Worm (Caenorhabditis elegans): ENCODE data around the gene mdt-30.

Gene mdt-30

DNA sequence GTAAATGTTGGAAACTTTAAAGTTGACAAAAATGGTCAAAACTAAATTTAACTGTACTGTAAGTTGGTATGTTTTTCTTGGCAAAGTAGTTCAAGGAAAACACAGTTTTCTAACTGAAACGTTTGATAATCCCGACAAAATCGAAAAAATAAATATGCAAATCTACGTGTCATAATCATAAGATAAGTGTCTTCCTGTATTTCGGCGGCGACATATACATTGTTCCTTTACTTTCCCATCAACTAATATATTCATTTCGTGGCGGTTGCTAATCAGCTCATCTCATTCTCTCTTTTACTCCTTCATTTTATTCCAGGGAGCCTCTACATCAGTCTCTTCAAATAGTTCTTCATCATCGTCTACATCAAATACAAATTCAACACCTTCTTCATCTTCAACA is 40.0 kb upstream of the mdt-30 start:
- TF ChIP-seq Y56A3A.18 (GFP tag; IDR thresholded peaks at IDR 0.05) = no peak
- TF ChIP-seq xnd-1 (tag; optimal IDR thresholded peaks at IDR 0.05) = no peak
- TF ChIP-seq athp-1 (tag; optimal IDR thresholded peaks at IDR 0.05) = no peak
- TF ChIP-seq sea-2 (GFP tag; IDR thresholded peaks at IDR 0.05) = no peak
- no peak for TF ChIP-seq egl-44 (GFP tag; IDR thresholded peaks at IDR 0.05)
- no peak for TF ChIP-seq hmg-1.2 (GFP tag; IDR thresholded peaks at IDR 0.05)
- TF ChIP-seq Y53G8AR.9 (GFP tag; conservative IDR thresholded peaks at IDR 0.05) = no peak
- no peak for TF ChIP-seq pbrm-1 (GFP tag; IDR thresholded peaks at IDR 0.05)
- no peak for TF ChIP-seq pha-4 (tag; optimal IDR thresholded peaks at IDR 0.05)
- no peak for TF ChIP-seq madf-8 (GFP tag; conservative IDR thresholded peaks at IDR 0.05)
- no peak for TF ChIP-seq egrh-3 (GFP tag; IDR thresholded peaks at IDR 0.05)
- no peak for TF ChIP-seq snpc-1.3 (tag; optimal IDR thresholded peaks at IDR 0.05; ENCODE audit: insufficient read depth)
- TF ChIP-seq atf-7 (tag; optimal IDR thresholded peaks at IDR 0.05) = no peak
- TF ChIP-seq chd-7 (tag; optimal IDR thresholded peaks at IDR 0.05) = no peak
- no peak for TF ChIP-seq F33H1.4 (GFP tag; IDR thresholded peaks at IDR 0.05)
- TF ChIP-seq unc-130 (GFP tag; optimal IDR thresholded peaks at IDR 0.05) = no peak
- no peak for TF ChIP-seq ets-4 (GFP tag; optimal IDR thresholded peaks at IDR 0.05)
- no peak for TF ChIP-seq F49E8.2 (tag; optimal IDR thresholded peaks at IDR 0.05; ENCODE audit: insufficient read depth)

ce11 chrIII:8066989-8067388 is 39.1 kb upstream of the mdt-30 start, which contains the start of gene pros-1:
Gene pros-1, plus strand, starts transcription at chrIII:8067289.
- TF ChIP-seq bed-1 (GFP tag; IDR thresholded peaks at IDR 0.05) (no peak), Y95B8A.8 (GFP tag; IDR thresholded peaks at IDR 0.05) (no peak), lsl-1 (GFP tag; optimal IDR thresholded peaks at IDR 0.05) (no peak), dpl-1 (GFP tag; optimal IDR thresholded peaks at IDR 0.05) (no peak), F57A8.1 (GFP tag; optimal IDR thresholded peaks at IDR 0.05) (no peak), aptf-3 (GFP tag; IDR thresholded peaks at IDR 0.05) (no peak), nhr-27 (tag; optimal IDR thresholded peaks at IDR 0.05) (no peak), egl-44 (GFP tag; IDR thresholded peaks at IDR 0.05) (no peak), rpc-1 (optimal IDR thresholded peaks at IDR 0.05) (no peak), rpc-1 (tag; optimal IDR thresholded peaks at IDR 0.05) (no peak), akir-1 (GFP tag; optimal IDR thresholded peaks at IDR 0.05) (no peak)

DNA sequence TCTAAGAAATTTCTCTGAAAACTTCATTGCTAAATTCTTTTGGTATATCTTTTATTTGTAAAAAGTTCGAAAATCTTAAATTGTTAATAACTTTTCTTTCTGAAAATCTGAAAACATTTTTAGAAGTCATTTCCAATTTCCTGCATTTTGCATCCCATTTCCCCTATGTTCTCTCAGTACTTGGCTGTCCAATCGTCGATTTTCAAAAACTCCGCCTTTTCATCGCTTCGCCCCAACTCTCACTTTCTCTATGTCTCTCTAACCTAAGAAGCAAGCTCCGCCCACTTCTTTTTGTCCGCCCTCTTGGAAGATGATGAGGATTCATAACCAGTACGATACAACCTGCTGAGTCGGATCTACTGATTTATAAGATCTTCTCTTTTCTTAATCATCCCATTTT is 37.3 kb upstream of the mdt-30 start:
- TF ChIP-seq snpc-4 (GFP tag; optimal IDR thresholded peaks at IDR 0.05) (no peak), snpc-4 (tag; optimal IDR thresholded peaks at IDR 0.05) (no peak), lsy-27 (tag; optimal IDR thresholded peaks at IDR 0.05; ENCODE audit: borderline replicate concordance, insufficient read depth) (no peak)

- TF ChIP-seq ztf-28 (GFP tag; IDR thresholded peaks at IDR 0.05) = 0 out of 2 replicates have a peak, but pooled peaks have one; percentile 8
- no peak for TF ChIP-seq ceh-40 (GFP tag; IDR thresholded peaks at IDR 0.05)
Measured at ce11 chrIII:8063659-8064058, 35.8 kb upstream of the mdt-30 start.

DNA sequence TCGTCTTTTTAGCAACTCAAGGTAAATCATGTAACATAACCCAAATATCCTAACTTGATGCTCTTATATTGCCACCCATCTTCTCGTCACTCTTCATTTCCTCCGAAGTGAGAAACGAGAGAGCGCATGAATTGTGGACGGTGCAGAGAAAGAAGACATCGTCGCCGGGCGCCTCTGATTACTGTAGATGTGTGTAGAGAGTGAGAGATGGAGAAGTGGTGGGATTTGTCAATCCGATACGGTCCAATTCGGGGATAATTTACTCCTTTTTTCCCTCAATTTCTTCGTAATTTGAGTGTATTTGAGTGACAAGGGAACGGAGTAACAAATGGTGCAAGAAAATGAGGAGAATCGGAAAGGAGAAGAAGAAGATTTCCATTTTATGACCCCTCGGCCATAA is 33.3 kb upstream of the mdt-30 start:
- TF ChIP-seq repo-1 (tag; optimal IDR thresholded peaks at IDR 0.05) (no peak), attf-6 (GFP tag; IDR thresholded peaks at IDR 0.05) (no peak), dox-1 (GFP tag; IDR thresholded peaks at IDR 0.05) (no peak), ztf-28 (GFP tag; IDR thresholded peaks at IDR 0.05) (no peak), K12H6.12 (tag; optimal IDR thresholded peaks at IDR 0.05) (no peak), nfya-2 (GFP tag; IDR thresholded peaks at IDR 0.05) (no peak), madf-3 (GFP tag; IDR thresholded peaks at IDR 0.05) (no peak), Y56A3A.18 (GFP tag; IDR thresholded peaks at IDR 0.05) (no peak), him-1 (tag; optimal IDR thresholded peaks at IDR 0.05) (no peak), F22D6.2 (tag; optimal IDR thresholded peaks at IDR 0.05) (no peak)
